Worm (Caenorhabditis elegans) whole organism, midembryonic: ENCODE measurements around the gene F26F2.10.
"Not testable (repeated sequence)": the region's sequence is repeated elsewhere in the genome, so short reads cannot be mapped to it uniquely, and the experiment has no call there.

ENCODE experiments used
- T22C8.4 ChIP-seq: fragments of 200-800 bp; sonication (Bioruptor generic); IDR thresholded peaks from 2 replicates; pipeline ENCODE4 v1.3.6; 2022; ENCODE audit warnings: missing genetic modification characterization, missing compliant biosample characterization
- cog-1 ChIP-seq: sonication (generic microtip); optimal IDR thresholded peaks from 2 replicates; lab custom pipeline; 2016; ENCODE audit warnings: missing genetic modification characterization, missing compliant biosample characterization
- flt-1 ChIP-seq: fragments of 200-800 bp; sonication (Bioruptor generic); IDR thresholded peaks from 2 replicates; pipeline ENCODE4 v1.3.6; 2022; ENCODE audit warnings: missing genetic modification characterization, missing compliant biosample characterization
- klf-2 ChIP-seq: fragments of 200-800 bp; sonication (Bioruptor generic); conservative IDR thresholded peaks from 2 replicates; pipeline ENCODE4 v1.3.6; 2022; ENCODE audit warnings: missing genetic modification reagents, missing genetic modification characterization, missing compliant biosample characterization
- med-1 ChIP-seq: sonication (generic microtip); optimal IDR thresholded peaks from 2 replicates; lab custom pipeline; 2017; ENCODE audit warnings: missing genetic modification characterization, mild to moderate bottlenecking, missing compliant biosample characterization, antibody characterized with exemption, missing genetic modification reagents; ENCODE audit not compliant: insufficient read depth
- ref-1 ChIP-seq: fragments of 200-800 bp; sonication (Bioruptor generic); conservative IDR thresholded peaks from 2 replicates; pipeline ENCODE4 v1.3.6; 2022; ENCODE audit warnings: missing genetic modification reagents, missing genetic modification characterization, missing compliant biosample characterization
- tab-1 ChIP-seq: fragments of 200-800 bp; sonication (Bioruptor generic); IDR thresholded peaks from 2 replicates; pipeline ENCODE4 v1.3.6; 2022; ENCODE audit warnings: missing genetic modification characterization, missing compliant biosample characterization
- ztf-23 ChIP-seq: fragments of 200-800 bp; sonication (Bioruptor generic); IDR thresholded peaks from 2 replicates; pipeline ENCODE4 v1.3.6; 2022; ENCODE audit warnings: missing genetic modification reagents, missing genetic modification characterization, missing compliant biosample characterization
- ztf-29 ChIP-seq: fragments of 200-800 bp; sonication (Bioruptor generic); IDR thresholded peaks from 2 replicates; pipeline ENCODE4 v1.3.6; 2022; ENCODE audit warnings: missing genetic modification reagents, missing genetic modification characterization, missing compliant biosample characterization

The F26F2.10 gene

DNA sequence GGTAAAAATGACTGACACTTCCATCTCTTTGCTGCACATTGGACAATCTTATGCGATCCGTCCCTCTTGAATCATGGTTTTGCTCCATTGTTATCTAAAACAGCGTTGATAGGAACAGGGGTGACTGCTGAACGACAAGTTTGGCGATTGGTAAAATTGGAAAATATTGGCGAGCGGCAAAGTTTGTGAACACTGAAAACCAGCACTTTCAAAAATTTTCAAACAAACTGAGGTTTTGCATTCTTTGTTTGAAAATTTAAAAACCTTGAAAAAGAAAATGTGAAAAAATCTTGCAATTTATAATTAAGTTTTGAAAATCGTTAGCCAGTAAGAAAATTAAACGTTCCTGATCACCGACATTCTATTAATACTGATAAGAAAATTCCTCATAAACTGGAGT, 28.2 kb downstream of the F26F2.10 start, which contains the start of gene F26F2.3:
F26F2.3 (minus strand) TSS at position 101 of the 400 bp plus-strand sequence.
- TF ChIP-seq ztf-23 (GFP tag; lab: Robert Waterston, UW) (no peak), tab-1 (GFP tag; lab: Robert Waterston, UW) (no peak), cog-1 (tag; lab: Kevin White, UChicago) (no peak), med-1 (GFP tag; lab: Kevin White, UChicago) (no peak), ref-1 (GFP tag; lab: Robert Waterston, UW) (no peak), ztf-29 (GFP tag; lab: Robert Waterston, UW) (no peak), flt-1 (GFP tag; lab: Robert Waterston, UW) (no peak), T22C8.4 (GFP tag; lab: Robert Waterston, UW) (no peak), klf-2 (GFP tag; lab: Robert Waterston, UW) (no peak)

- TF ChIP-seq T22C8.4, tab-1, ztf-23 (GFP tag; lab: Robert Waterston, UW): not testable (repeated sequence)
Measured at ce11 chrV:20564054-20564453, 30.6 kb downstream of the F26F2.10 start, which contains the start of gene F26F2.13. TSS of gene F26F2.13 (plus strand) at chrV:20564354.

- TF ChIP-seq ztf-23 (GFP tag; lab: Robert Waterston, UW) (no peak), med-1 (GFP tag; lab: Kevin White, UChicago) (no peak), klf-2 (GFP tag; lab: Robert Waterston, UW) (no peak), ref-1 (GFP tag; lab: Robert Waterston, UW) (no peak), T22C8.4 (GFP tag; lab: Robert Waterston, UW) (no peak), tab-1 (GFP tag; lab: Robert Waterston, UW) (no peak), flt-1 (GFP tag; lab: Robert Waterston, UW) (no peak), ztf-29 (GFP tag; lab: Robert Waterston, UW) (no peak), cog-1 (tag; lab: Kevin White, UChicago) (no peak)
Measured at ce11 chrV:20561795-20562194, 32.9 kb downstream of the F26F2.10 start, which contains the start of gene F26F2.1. TSS of gene F26F2.1 (minus strand) at chrV:20561895.

ce11 chrV:20558270-20558669, 36.4 kb downstream of the F26F2.10 start, which contains the start of gene abf-4:
TSS of gene abf-4 (minus strand) at chrV:20558370.
- TF ChIP-seq ztf-23 (GFP tag; lab: Robert Waterston, UW): no peak
- TF ChIP-seq cog-1 (tag; lab: Kevin White, UChicago): no peak
- no peak for TF ChIP-seq ztf-29 (GFP tag; lab: Robert Waterston, UW)
- no peak for TF ChIP-seq T22C8.4 (GFP tag; lab: Robert Waterston, UW)
- no peak for TF ChIP-seq med-1 (GFP tag; lab: Kevin White, UChicago)
- TF ChIP-seq tab-1 (GFP tag; lab: Robert Waterston, UW): no peak
- no peak for TF ChIP-seq klf-2 (GFP tag; lab: Robert Waterston, UW)
- no peak for TF ChIP-seq ref-1 (GFP tag; lab: Robert Waterston, UW)
- no peak for TF ChIP-seq flt-1 (GFP tag; lab: Robert Waterston, UW)

DNA sequence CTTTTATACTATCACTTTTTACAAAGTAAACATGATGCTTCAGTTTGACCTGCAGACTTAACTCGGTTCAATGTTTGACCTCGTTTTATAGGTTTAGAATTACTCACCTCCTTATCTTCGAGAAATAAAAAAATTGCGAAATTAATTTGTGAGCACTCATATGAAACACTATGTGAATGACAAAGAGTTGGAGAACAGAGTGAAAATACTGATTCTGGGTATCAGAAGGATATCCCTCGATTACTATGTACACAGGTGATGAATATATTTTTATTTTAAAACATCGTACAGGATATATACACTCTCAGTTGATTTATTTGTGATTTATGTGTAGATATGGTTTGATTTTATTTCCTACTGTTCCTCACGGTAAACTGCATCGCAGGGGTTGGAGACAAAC, 38.4 kb downstream of the F26F2.10 start, which contains the start of gene Y38H6C.23:
Y38H6C.23 (minus strand) TSS at position 101 of the 400 bp plus-strand sequence.
- TF ChIP-seq cog-1 (tag; lab: Kevin White, UChicago): no peak
- no peak for TF ChIP-seq tab-1 (GFP tag; lab: Robert Waterston, UW)
- TF ChIP-seq ref-1 (GFP tag; lab: Robert Waterston, UW): no peak
- TF ChIP-seq ztf-23 (GFP tag; lab: Robert Waterston, UW): no peak
- no peak for TF ChIP-seq flt-1 (GFP tag; lab: Robert Waterston, UW)

DNA sequence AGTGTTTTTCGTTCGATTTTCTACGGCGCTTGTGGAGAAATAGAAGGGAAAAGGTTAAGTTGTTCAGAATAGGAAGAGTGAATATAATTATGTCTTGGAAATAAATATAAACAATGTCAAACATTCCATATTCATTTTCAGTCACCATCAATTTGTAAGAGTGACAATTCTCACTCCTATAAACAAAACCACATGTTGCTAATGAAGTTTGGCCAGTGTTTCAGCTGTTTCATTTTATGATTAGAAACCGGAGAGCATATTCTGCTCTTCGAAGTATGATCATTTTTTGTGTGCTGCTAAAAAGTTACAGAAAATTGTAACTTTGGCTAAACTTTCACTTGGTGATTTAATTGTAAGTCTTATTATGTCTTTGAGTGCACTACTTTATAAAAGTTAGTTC, 39.5 kb downstream of the F26F2.10 start, which contains the start of gene Y38H6C.21:
Y38H6C.21 (minus strand) TSS at position 148 of the 400 bp plus-strand sequence.
- no peak for TF ChIP-seq cog-1 (tag; lab: Kevin White, UChicago)
- no peak for TF ChIP-seq flt-1 (GFP tag; lab: Robert Waterston, UW)
- no peak for TF ChIP-seq ref-1 (GFP tag; lab: Robert Waterston, UW)
- no peak for TF ChIP-seq klf-2 (GFP tag; lab: Robert Waterston, UW)
- no peak for TF ChIP-seq T22C8.4 (GFP tag; lab: Robert Waterston, UW)
- no peak for TF ChIP-seq ztf-23 (GFP tag; lab: Robert Waterston, UW)
- no peak for TF ChIP-seq med-1 (GFP tag; lab: Kevin White, UChicago)
- no peak for TF ChIP-seq tab-1 (GFP tag; lab: Robert Waterston, UW)
- no peak for TF ChIP-seq ztf-29 (GFP tag; lab: Robert Waterston, UW)

ce11 chrV:20552971-20553370, 41.7 kb downstream of the F26F2.10 start, which contains the start of gene vmo-1:
TSS of gene vmo-1 (minus strand) at chrV:20553071.
- TF ChIP-seq klf-2 (GFP tag; lab: Robert Waterston, UW): no peak
- TF ChIP-seq ztf-29 (GFP tag; lab: Robert Waterston, UW): no peak
- no peak for TF ChIP-seq tab-1 (GFP tag; lab: Robert Waterston, UW)
- TF ChIP-seq med-1 (GFP tag; lab: Kevin White, UChicago): no peak
- TF ChIP-seq T22C8.4 (GFP tag; lab: Robert Waterston, UW): no peak
- TF ChIP-seq ztf-23 (GFP tag; lab: Robert Waterston, UW): no peak
- TF ChIP-seq flt-1 (GFP tag; lab: Robert Waterston, UW): no peak
- TF ChIP-seq cog-1 (tag; lab: Kevin White, UChicago): no peak
- no peak for TF ChIP-seq ref-1 (GFP tag; lab: Robert Waterston, UW)

ce11 chrV:20551096-20551495, 43.5 kb downstream of the F26F2.10 start, which contains the start of gene Y38H6C.20:
TSS of gene Y38H6C.20 (minus strand) at chrV:20551196.
- TF ChIP-seq ztf-29 (GFP tag; lab: Robert Waterston, UW) (no peak), ref-1 (GFP tag; lab: Robert Waterston, UW) (no peak), ztf-23 (GFP tag; lab: Robert Waterston, UW) (no peak), tab-1 (GFP tag; lab: Robert Waterston, UW) (no peak)

DNA sequence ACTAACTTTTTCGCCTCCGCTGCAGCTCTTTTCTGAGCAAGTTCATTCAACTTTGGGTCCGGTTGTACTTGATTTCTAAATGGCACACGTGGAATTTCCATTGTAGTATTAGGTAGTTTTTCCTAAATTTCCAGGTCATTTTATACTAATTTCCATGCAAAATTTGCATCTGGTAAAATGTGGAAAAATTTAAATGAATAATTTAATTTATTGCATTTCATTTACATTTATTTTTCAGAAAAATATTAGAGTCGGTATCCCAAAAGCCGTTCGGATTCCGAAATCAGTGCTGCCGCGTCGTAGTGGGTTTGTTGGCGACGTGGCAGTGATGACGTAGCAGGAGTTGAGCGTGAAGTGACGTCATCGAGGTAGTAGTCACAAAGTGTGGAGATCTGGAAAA, 47.6 kb downstream of the F26F2.10 start, which contains the start of gene Y38H6C.18:
Y38H6C.18 (minus strand) TSS at position 101 of the 400 bp plus-strand sequence.
- TF ChIP-seq T22C8.4 (GFP tag; lab: Robert Waterston, UW) (no peak), ztf-23 (GFP tag; lab: Robert Waterston, UW) (no peak), med-1 (GFP tag; lab: Kevin White, UChicago) (no peak), klf-2 (GFP tag; lab: Robert Waterston, UW) (no peak), tab-1 (GFP tag; lab: Robert Waterston, UW) (no peak), flt-1 (GFP tag; lab: Robert Waterston, UW) (no peak), ztf-29 (GFP tag; lab: Robert Waterston, UW) (no peak), ref-1 (GFP tag; lab: Robert Waterston, UW) (no peak), cog-1 (tag; lab: Kevin White, UChicago) (no peak)
